Fruit fly (Drosophila melanogaster) whole organism, embryonic: ENCODE data around the gene CG2120.

Experiments used
- Ada2b ChIP-seq: fragments of 200-800 bp; sonication (Bioruptor generic); IDR thresholded peaks from 2 replicates; pipeline ENCODE4 v1.3.6; 2022; ENCODE audit warnings: missing biosample characterization, missing genetic modification characterization
- Aef1 ChIP-seq: fragments of 200-800 bp; sonication (Bioruptor generic); IDR thresholded peaks from 3 replicates; pipeline ENCODE4 v1.3.6; 2022; ENCODE audit warnings: missing biosample characterization, missing genetic modification characterization
- Asciz ChIP-seq: fragments of 200-800 bp; sonication (Bioruptor generic); optimal IDR thresholded peaks from 2 replicates; lab custom pipeline; 2017; ENCODE audit warnings: missing biosample characterization, mild to moderate bottlenecking, missing genetic modification characterization, missing genetic modification reagents
- BEAF-32 ChIP-seq: fragments of 200-800 bp; sonication (Bioruptor generic); optimal IDR thresholded peaks from 3 replicates; lab custom pipeline; 2017; ENCODE audit warnings: missing biosample characterization, missing genetic modification characterization, mild to moderate bottlenecking, moderate library complexity, missing genetic modification reagents
- Bdp1 ChIP-seq: fragments of 200-800 bp; sonication (Bioruptor generic); optimal IDR thresholded peaks from 3 replicates; lab custom pipeline; 2016; ENCODE audit warnings: missing biosample characterization, missing genetic modification characterization
- CG12155 ChIP-seq: fragments of 200-800 bp; sonication (Bioruptor generic); optimal IDR thresholded peaks from 3 replicates; lab custom pipeline; 2016; ENCODE audit warnings: missing biosample characterization, missing genetic modification characterization
- CG13775 ChIP-seq: fragments of 200-800 bp; sonication (Bioruptor generic); optimal IDR thresholded peaks from 3 replicates; lab custom pipeline; 2017; ENCODE audit warnings: missing biosample characterization, mild to moderate bottlenecking, missing genetic modification characterization
- CG14860 ChIP-seq: fragments of 200-800 bp; sonication (Bioruptor generic); IDR thresholded peaks from 3 replicates; pipeline ENCODE4 v1.3.6; 2022; ENCODE audit warnings: missing biosample characterization, missing genetic modification characterization; ENCODE audit not compliant: partially characterized antibody
- CG16815 ChIP-seq: fragments of 200-800 bp; sonication (Bioruptor generic); optimal IDR thresholded peaks from 3 replicates; lab custom pipeline; 2017; ENCODE audit warnings: missing biosample characterization, mild to moderate bottlenecking, missing genetic modification characterization
- CG17361 ChIP-seq: fragments of 200-800 bp; sonication (Bioruptor generic); IDR thresholded peaks from 3 replicates; pipeline ENCODE4 v1.3.6; 2022; ENCODE audit warnings: missing biosample characterization, missing genetic modification characterization
- CG2199 ChIP-seq: fragments of 200-800 bp; sonication (Bioruptor generic); IDR thresholded peaks from 3 replicates; pipeline ENCODE4 v1.3.6; 2022; ENCODE audit warnings: missing biosample characterization, missing genetic modification characterization
- CG2678 ChIP-seq: fragments of 200-800 bp; sonication (Bioruptor generic); optimal IDR thresholded peaks from 3 replicates; lab custom pipeline; 2019; ENCODE audit warnings: missing biosample characterization, mild to moderate bottlenecking, missing genetic modification characterization, moderate library complexity
- CG2712 ChIP-seq: fragments of 200-800 bp; optimal IDR thresholded peaks from 3 replicates; lab custom pipeline; 2019; ENCODE audit warnings: missing biosample characterization, mild to moderate bottlenecking, missing genetic modification characterization, moderate library complexity
- CG31441 ChIP-seq: fragments of 200-800 bp; sonication (Bioruptor generic); IDR thresholded peaks from 2 replicates; pipeline ENCODE4 v1.3.6; 2022; ENCODE audit warnings: missing biosample characterization, missing genetic modification characterization
- CG32767 ChIP-seq: fragments of 200-800 bp; sonication (Bioruptor generic); IDR thresholded peaks from 2 replicates; pipeline ENCODE4 v1.3.6; 2022; ENCODE audit warnings: missing biosample characterization, missing genetic modification characterization
- CG3281 ChIP-seq: fragments of 200-800 bp; sonication (Bioruptor generic); optimal IDR thresholded peaks from 3 replicates; lab custom pipeline; 2017; ENCODE audit warnings: missing biosample characterization, mild to moderate bottlenecking, missing genetic modification characterization
- CG33557 ChIP-seq: fragments of 200-800 bp; sonication (Bioruptor generic); optimal IDR thresholded peaks from 2 replicates; lab custom pipeline; 2019; ENCODE audit warnings: missing biosample characterization, mild to moderate bottlenecking, missing genetic modification characterization, moderate library complexity
- CG4404 ChIP-seq: fragments of 200-800 bp; sonication (Bioruptor generic); IDR thresholded peaks from 2 replicates; pipeline ENCODE4 v1.3.6; 2022; ENCODE audit warnings: missing biosample characterization, missing genetic modification characterization
- CG4854 ChIP-seq: fragments of 200-800 bp; sonication (Bioruptor generic); optimal IDR thresholded peaks from 2 replicates; lab custom pipeline; 2016; ENCODE audit warnings: missing biosample characterization, missing genetic modification characterization, inconsistent platforms
- CG6175 ChIP-seq: fragments of 200-800 bp; sonication (Bioruptor generic); IDR thresholded peaks from 3 replicates; pipeline ENCODE4 v1.3.6; 2022; ENCODE audit warnings: missing biosample characterization, missing genetic modification characterization
- CG6765 ChIP-seq: fragments of 200-800 bp; sonication (Bioruptor generic); optimal IDR thresholded peaks from 3 replicates; lab custom pipeline; 2017; ENCODE audit warnings: missing biosample characterization, mild to moderate bottlenecking, missing genetic modification characterization
- CG9609 ChIP-seq: fragments of 200-800 bp; sonication (Bioruptor generic); optimal IDR thresholded peaks from 3 replicates; lab custom pipeline; 2016; ENCODE audit warnings: missing biosample characterization, missing genetic modification characterization
- D19A ChIP-seq: fragments of 200-800 bp; optimal IDR thresholded peaks from 3 replicates; lab custom pipeline; 2019; ENCODE audit warnings: missing biosample characterization, mild to moderate bottlenecking, missing genetic modification characterization, moderate library complexity
- Dfd ChIP-seq, 2 experiments: fragments of >200 bp; optimal IDR thresholded peaks; 2 replicates each; lab custom pipeline; 2017; ENCODE audit warnings: missing biosample characterization in 2 of 2, missing genetic modification characterization in 2 of 2
- Fer3 ChIP-seq: fragments of 200-800 bp; sonication (Bioruptor generic); optimal IDR thresholded peaks from 2 replicates; lab custom pipeline; 2018; ENCODE audit warnings: missing biosample characterization, mild to moderate bottlenecking, missing genetic modification characterization, moderate library complexity
- Hmx ChIP-seq: fragments of 200-800 bp; sonication (Bioruptor generic); optimal IDR thresholded peaks from 2 replicates; lab custom pipeline; 2016; ENCODE audit warnings: missing biosample characterization, missing genetic modification characterization
- Mad ChIP-seq: fragments of 200-800 bp; sonication (Bioruptor generic); optimal IDR thresholded peaks from 2 replicates; lab custom pipeline; 2016; ENCODE audit warnings: missing biosample characterization, missing genetic modification characterization
- Opbp ChIP-seq: fragments of 200-800 bp; sonication (Bioruptor generic); IDR thresholded peaks from 3 replicates; pipeline ENCODE4 v1.3.6; 2022; ENCODE audit warnings: missing biosample characterization, missing genetic modification characterization; ENCODE audit not compliant: partially characterized antibody
- Poxn ChIP-seq: fragments of 200-800 bp; sonication (Bioruptor generic); IDR thresholded peaks from 2 replicates; pipeline ENCODE4 v1.3.6; 2022; ENCODE audit warnings: missing biosample characterization, missing genetic modification characterization
- ara ChIP-seq: fragments of 200-800 bp; sonication (Bioruptor generic); IDR thresholded peaks from 2 replicates; pipeline ENCODE4 v1.3.6; 2022; ENCODE audit warnings: missing biosample characterization, missing genetic modification characterization
- bcd ChIP-seq: fragments of 200-800 bp; sonication (Bioruptor generic); optimal IDR thresholded peaks from 2 replicates; lab custom pipeline; 2017; ENCODE audit warnings: missing biosample characterization, mild to moderate bottlenecking, missing genetic modification characterization
- bowl ChIP-seq: fragments of 200-800 bp; sonication (Bioruptor generic); IDR thresholded peaks from 2 replicates; pipeline ENCODE4 v1.3.6; 2022; ENCODE audit warnings: missing biosample characterization, missing genetic modification characterization
- br ChIP-seq: fragments of >200 bp; optimal IDR thresholded peaks from 2 replicates; lab custom pipeline; 2017
- cas ChIP-seq: fragments of 200-800 bp; sonication (Bioruptor generic); IDR thresholded peaks from 2 replicates; pipeline ENCODE4 v1.3.6; 2022; ENCODE audit warnings: missing biosample characterization, missing genetic modification characterization
- chm ChIP-seq: fragments of 200-800 bp; sonication (Bioruptor generic); IDR thresholded peaks from 2 replicates; pipeline ENCODE4 v1.3.6; 2022; ENCODE audit warnings: missing biosample characterization, missing genetic modification characterization
- dan ChIP-seq: fragments of 200-800 bp; sonication (Bioruptor generic); IDR thresholded peaks from 2 replicates; pipeline ENCODE4 v1.3.6; 2022; ENCODE audit warnings: missing biosample characterization, missing genetic modification characterization
- dmrt99B ChIP-seq: fragments of 200-800 bp; sonication (Bioruptor generic); optimal IDR thresholded peaks from 2 replicates; lab custom pipeline; 2018; ENCODE audit warnings: missing biosample characterization, mild to moderate bottlenecking, missing genetic modification characterization, moderate library complexity
- dpn ChIP-seq, 2 experiments: fragments of 200-800 bp; sonication (Bioruptor generic); optimal IDR thresholded peaks; 3 replicates each; lab custom pipeline; 2016; ENCODE audit warnings: missing biosample characterization in 2 of 2, missing genetic modification characterization in 2 of 2
- emc ChIP-seq: fragments of 200-800 bp; sonication (Bioruptor generic); optimal IDR thresholded peaks from 2 replicates; lab custom pipeline; 2016; ENCODE audit warnings: missing biosample characterization, missing genetic modification characterization
- fd3F ChIP-seq: fragments of 200-800 bp; sonication (Bioruptor generic); optimal IDR thresholded peaks from 2 replicates; lab custom pipeline; 2018; ENCODE audit warnings: missing biosample characterization, mild to moderate bottlenecking, missing genetic modification characterization, moderate library complexity
- ftz-f1 ChIP-seq: fragments of 200-800 bp; sonication (Bioruptor generic); optimal IDR thresholded peaks from 2 replicates; lab custom pipeline; 2016; ENCODE audit warnings: missing biosample characterization, missing genetic modification characterization
- gce ChIP-seq: fragments of 200-800 bp; sonication (Bioruptor generic); IDR thresholded peaks from 3 replicates; pipeline ENCODE4 v1.3.6; 2022; ENCODE audit warnings: missing biosample characterization, missing genetic modification characterization
- gt ChIP-seq: fragments of 200-800 bp; sonication (Bioruptor generic); IDR thresholded peaks from 2 replicates; pipeline ENCODE4 v1.3.6; 2022; ENCODE audit warnings: missing biosample characterization, missing genetic modification characterization
- hbn ChIP-seq: fragments of 200-800 bp; sonication (Bioruptor generic); IDR thresholded peaks from 2 replicates; pipeline ENCODE4 v1.3.6; 2022; ENCODE audit warnings: missing biosample characterization, missing genetic modification characterization; ENCODE audit not compliant: partially characterized antibody
- jumu ChIP-seq: fragments of 200-800 bp; sonication (Bioruptor generic); optimal IDR thresholded peaks from 3 replicates; lab custom pipeline; 2016; ENCODE audit warnings: missing biosample characterization, missing genetic modification characterization
- kay ChIP-seq: fragments of 200-800 bp; sonication (Bioruptor generic); optimal IDR thresholded peaks from 2 replicates; lab custom pipeline; 2016; ENCODE audit warnings: missing biosample characterization, missing genetic modification characterization
- kni ChIP-seq: fragments of 200-800 bp; sonication (Bioruptor generic); optimal IDR thresholded peaks from 3 replicates; lab custom pipeline; 2017; ENCODE audit warnings: mild to moderate bottlenecking, missing biosample characterization, missing genetic modification reagents, missing genetic modification characterization
- pho ChIP-seq: fragments of 200-800 bp; sonication (Bioruptor generic); optimal IDR thresholded peaks from 2 replicates; lab custom pipeline; 2016; ENCODE audit warnings: missing biosample characterization, missing genetic modification characterization
- schlank ChIP-seq: fragments of 200-800 bp; sonication (Bioruptor generic); optimal IDR thresholded peaks from 2 replicates; lab custom pipeline; 2018; ENCODE audit warnings: missing biosample characterization, mild to moderate bottlenecking, missing genetic modification characterization
- sim ChIP-seq: fragments of 200-800 bp; sonication (Bioruptor generic); IDR thresholded peaks from 2 replicates; pipeline ENCODE4 v1.3.6; 2022; ENCODE audit warnings: missing biosample characterization, missing genetic modification characterization

The CG2120 gene

dm6 chrX:8092075-8092682 is 43.4 kb upstream of the CG2120 start (continued):
- TF ChIP-seq dmrt99B (tag; lab: Kevin White, UChicago) (peak; percentile 98), Opbp (GFP tag; lab: Robert Waterston, UW) (no peak), fd3F (GFP tag; lab: Kevin White, UChicago) (peak; percentile 93), CG4854 (peak; percentile 72), Poxn (GFP tag; lab: Robert Waterston, UW) (peak; percentile 59), Asciz (GFP tag; lab: Kevin White, UChicago) (peak; percentile 94), Fer3 (tag; lab: Kevin White, UChicago) (peak; percentile 95), CG9609 (GFP tag; lab: Kevin White, UChicago) (peak; percentile 78), Mad (peak; percentile 76), CG2199 (GFP tag; lab: Robert Waterston, UW) (peak; percentile 75; the same call in 2 of the 3 replicates), hbn (GFP tag; lab: Robert Waterston, UW) (no peak), BEAF-32 (GFP tag; lab: Kevin White, UChicago) (peak; percentile 6), CG3281 (GFP tag; lab: Kevin White, UChicago) (peak; percentile 95), Dfd (GFP tag; optimal IDR thresholded peaks at IDR 0.05; lab: Kevin White, UChicago) (no peak), Aef1 (GFP tag; lab: Robert Waterston, UW) (peak; percentile 91), jumu (peak; percentile 76), CG6765 (GFP tag; lab: Kevin White, UChicago) (peak; percentile 89), kay (GFP tag; lab: Kevin White, UChicago) (peak; percentile 87), CG12155 (GFP tag; lab: Kevin White, UChicago) (peak; percentile 86), emc (GFP tag; lab: Kevin White, UChicago) (peak; percentile 60), CG2712 (tag; lab: Kevin White, UChicago) (peak; percentile 97), CG13775 (GFP tag; lab: Kevin White, UChicago) (peak; percentile 94), gce (GFP tag; lab: Robert Waterston, UW) (peak; percentile 83; the same call in 2 of the 3 replicates), kni (GFP tag; lab: Kevin White, UChicago) (peak; percentile 95), CG17361 (GFP tag; lab: Robert Waterston, UW) (peak; percentile 97), D19A (tag; lab: Kevin White, UChicago) (peak; percentile 83), Bdp1 (GFP tag; lab: Kevin White, UChicago) (peak; percentile 78), bowl (GFP tag; lab: Robert Waterston, UW) (peak; percentile 64; the same call in 1 of the 2 replicates), chm (GFP tag; lab: Robert Waterston, UW) (peak; percentile 52; the same call in 1 of the 2 replicates), CG32767 (GFP tag; lab: Robert Waterston, UW) (peak; percentile 92), Hmx (GFP tag; lab: Kevin White, UChicago) (peak; percentile 67), ftz-f1 (GFP tag; lab: Kevin White, UChicago) (peak; percentile 25), CG31441 (GFP tag; lab: Robert Waterston, UW) (peak; percentile 94), sim (peak; percentile 55; the same call in 1 of the 2 replicates), CG16815 (GFP tag; lab: Kevin White, UChicago) (peak; percentile 87), dpn (GFP tag; optimal IDR thresholded peaks at IDR 0.05; lab: Kevin White, UChicago) (peak; percentile 88 to 93), Ada2b (GFP tag; lab: Robert Waterston, UW) (peak; percentile 86), pho (GFP tag; lab: Kevin White, UChicago) (peak; percentile 80), br (lab: Kevin White, UChicago) (no peak), CG14860 (no peak), schlank (tag; lab: Kevin White, UChicago) (peak; percentile 77), ara (GFP tag; lab: Robert Waterston, UW) (peak; percentile 85), cas (peak; percentile 72), CG33557 (GFP tag; lab: Kevin White, UChicago) (peak; percentile 91), CG4404 (peak; percentile 78; the same call in 1 of the 2 replicates), dan (GFP tag; lab: Robert Waterston, UW) (no peak; the same call in 1 of the 2 replicates), CG6175 (peak; percentile 68), gt (GFP tag; lab: Robert Waterston, UW) (peak; percentile 66), CG2678 (tag; lab: Kevin White, UChicago) (peak; percentile 98), bcd (GFP tag; lab: Kevin White, UChicago) (peak; percentile 95)
